Fruit fly (Drosophila melanogaster): ENCODE data around the gene GIIIspla2.

- TF ChIP-seq gl (tag; optimal IDR thresholded peaks at IDR 0.05) = no peak
- 0 out of 2 replicates have a peak, but pooled peaks have one; percentile 14 for TF ChIP-seq CG32121 (GFP tag; IDR thresholded peaks at IDR 0.05)
- no peak for TF ChIP-seq Snoo (tag; optimal IDR thresholded peaks at IDR 0.05)
- no peak for TF ChIP-seq fd96Ca (GFP tag; IDR thresholded peaks at IDR 0.05)
Measured at dm6 chrX:8145501-8146157, 11.8 kb upstream of the GIIIspla2 start, which contains the start of the genes alpha-PheRS and CG2129.
